Worm (Caenorhabditis elegans): ENCODE measurements around the gene srb-5.
A peak's percentile ranks its signal among the peaks of the same experiment; 100 is the strongest.

srb-5 gene

ce11 chrII:5161102-5161501, 2.1 kb downstream of the srb-5 start, which contains the start of gene C27D6.11:
TSS of gene C27D6.11 (minus strand) at chrII:5161202.
- TF ChIP-seq F44E2.7 (GFP tag; IDR thresholded peaks at IDR 0.05) (no peak), rbr-2 (tag; optimal IDR thresholded peaks at IDR 0.05) (no peak), unc-39 (tag; optimal IDR thresholded peaks at IDR 0.05) (no peak), ceh-62 (tag; optimal IDR thresholded peaks at IDR 0.05) (no peak), fos-1 (tag; optimal IDR thresholded peaks at IDR 0.05) (no peak), snpc-4 (tag; optimal IDR thresholded peaks at IDR 0.05) (no peak), nhr-76 (tag; optimal IDR thresholded peaks at IDR 0.05) (no peak), nhr-42 (GFP tag; IDR thresholded peaks at IDR 0.05) (no peak), aly-2 (tag; optimal IDR thresholded peaks at IDR 0.05) (no peak), pha-4 (GFP tag; IDR thresholded peaks at IDR 0.05) (no peak), pha-4 (tag; optimal IDR thresholded peaks at IDR 0.05) (no peak)

ce11 chrII:5158774-5159173, 4.4 kb downstream of the srb-5 start, which contains the start of gene F58A6.9:
TSS of gene F58A6.9 (minus strand) at chrII:5158874.
- 0 out of 2 replicates have a peak, but pooled peaks have one; percentile 34 for TF ChIP-seq F26F4.8 (GFP tag; conservative IDR thresholded peaks at IDR 0.05)

ce11 chrII:5157525-5157924, 5.7 kb downstream of the srb-5 start, which contains the start of gene srb-13:
TSS of gene srb-13 (minus strand) at chrII:5157625.
- no peak for TF ChIP-seq F37D6.2 (tag; optimal IDR thresholded peaks at IDR 0.05)
- TF ChIP-seq nhr-76 (tag; optimal IDR thresholded peaks at IDR 0.05) = no peak
- no peak for TF ChIP-seq mes-2 (tag; optimal IDR thresholded peaks at IDR 0.05; ENCODE audit: poor library complexity, severe bottlenecking)
- no peak for TF ChIP-seq nhr-237 (tag; optimal IDR thresholded peaks at IDR 0.05)
- no peak for TF ChIP-seq T20F7.1 (GFP tag; optimal IDR thresholded peaks at IDR 0.05)
- no peak for TF ChIP-seq lin-38 (GFP tag; IDR thresholded peaks at IDR 0.05)
- TF ChIP-seq tag-97 (GFP tag; IDR thresholded peaks at IDR 0.05) = no peak
- no peak for TF ChIP-seq nhr-102 (tag; optimal IDR thresholded peaks at IDR 0.05)
- TF ChIP-seq nhr-111 (GFP tag; optimal IDR thresholded peaks at IDR 0.05) = no peak
- TF ChIP-seq lsy-2 (tag; optimal IDR thresholded peaks at IDR 0.05) = no peak
- no peak for TF ChIP-seq Y5F2A.4 (GFP tag; optimal IDR thresholded peaks at IDR 0.05)
- TF ChIP-seq tra-1 (GFP tag; IDR thresholded peaks at IDR 0.05) = no peak
- no peak for TF ChIP-seq dmd-6 (GFP tag; IDR thresholded peaks at IDR 0.05)
- no peak for TF ChIP-seq daf-16 (GFP tag; optimal IDR thresholded peaks at IDR 0.05)
- no peak for TF ChIP-seq daf-16 (tag; optimal IDR thresholded peaks at IDR 0.05)

- TF ChIP-seq hlh-11 (tag; optimal IDR thresholded peaks at IDR 0.05) (no peak), rbr-2 (tag; optimal IDR thresholded peaks at IDR 0.05) (no peak), lin-13 (GFP tag; optimal IDR thresholded peaks at IDR 0.05) (no peak), nhr-11 (tag; optimal IDR thresholded peaks at IDR 0.05) (no peak), ceh-62 (tag; optimal IDR thresholded peaks at IDR 0.05) (no peak), F37D6.2 (tag; optimal IDR thresholded peaks at IDR 0.05) (no peak), cey-2 (tag; optimal IDR thresholded peaks at IDR 0.05; ENCODE audit: borderline replicate concordance, insufficient read depth) (no peak), lim-7 (GFP tag; IDR thresholded peaks at IDR 0.05) (no peak), ZK337.2 (GFP tag; IDR thresholded peaks at IDR 0.05) (no peak), zfp-2 (tag; optimal IDR thresholded peaks at IDR 0.05) (no peak), egl-43 (GFP tag; IDR thresholded peaks at IDR 0.05) (no peak), arid-1 (GFP tag; conservative IDR thresholded peaks at IDR 0.05) (no peak), mxl-3 (GFP tag; optimal IDR thresholded peaks at IDR 0.05) (no peak), daf-12 (tag; optimal IDR thresholded peaks at IDR 0.05) (no peak), D1046.2 (GFP tag; IDR thresholded peaks at IDR 0.05) (no peak), attf-4 (tag; optimal IDR thresholded peaks at IDR 0.05) (no peak), daf-16 (GFP tag; optimal IDR thresholded peaks at IDR 0.05) (no peak), daf-16 (tag; optimal IDR thresholded peaks at IDR 0.05) (no peak), pqm-1 (tag; optimal IDR thresholded peaks at IDR 0.05) (no peak), hmg-1.1 (GFP tag; IDR thresholded peaks at IDR 0.05) (no peak), set-16 (GFP tag; IDR thresholded peaks at IDR 0.05) (no peak)
Observed at ce11 chrII:5156983-5157382, 6.2 kb downstream of the srb-5 start, which contains the start of gene msp-45. TSS of gene msp-45 (minus strand) at chrII:5157083.
